Fruit fly (Drosophila melanogaster) whole organism, embryonic: Measurements from ENCODE around the gene Or69a.
A peak's percentile ranks its signal among the peaks of the same experiment; 100 is the strongest.

Source experiments
- Adf1 ChIP-seq: fragments of 200-800 bp; sonication (Bioruptor generic); IDR thresholded peaks from 2 replicates; pipeline ENCODE4 v1.3.6; 2022; ENCODE audit warnings: missing biosample characterization, missing genetic modification characterization
- Aef1 ChIP-seq: fragments of 200-800 bp; sonication (Bioruptor generic); IDR thresholded peaks from 3 replicates; pipeline ENCODE4 v1.3.6; 2022; ENCODE audit warnings: missing biosample characterization, missing genetic modification characterization
- Atf3 ChIP-seq: fragments of 200-800 bp; sonication (Bioruptor generic); optimal IDR thresholded peaks from 3 replicates; lab custom pipeline; 2016; ENCODE audit warnings: missing biosample characterization, missing genetic modification characterization
- Bdp1 ChIP-seq: fragments of 200-800 bp; sonication (Bioruptor generic); optimal IDR thresholded peaks from 3 replicates; lab custom pipeline; 2016; ENCODE audit warnings: missing biosample characterization, missing genetic modification characterization
- Bgb ChIP-seq: fragments of 200-800 bp; sonication (Bioruptor generic); IDR thresholded peaks from 2 replicates; pipeline ENCODE4 v1.3.6; 2022; ENCODE audit warnings: missing biosample characterization, missing genetic modification characterization; ENCODE audit not compliant: partially characterized antibody
- CG11398 ChIP-seq: fragments of 200-800 bp; sonication (Bioruptor generic); optimal IDR thresholded peaks from 2 replicates; lab custom pipeline; 2016; ENCODE audit warnings: missing biosample characterization, missing genetic modification characterization
- CG12155 ChIP-seq: fragments of 200-800 bp; sonication (Bioruptor generic); optimal IDR thresholded peaks from 3 replicates; lab custom pipeline; 2016; ENCODE audit warnings: missing biosample characterization, missing genetic modification characterization
- CG13424 ChIP-seq: fragments of 200-800 bp; sonication (Bioruptor generic); optimal IDR thresholded peaks from 2 replicates; lab custom pipeline; 2019; ENCODE audit warnings: missing biosample characterization, mild to moderate bottlenecking, missing genetic modification characterization, moderate library complexity
- CG13624 ChIP-seq: fragments of 200-800 bp; sonication (Bioruptor generic); optimal IDR thresholded peaks from 2 replicates; lab custom pipeline; 2016; ENCODE audit warnings: missing biosample characterization, missing genetic modification characterization
- CG14050 ChIP-seq: fragments of 200-800 bp; sonication (Bioruptor generic); IDR thresholded peaks from 3 replicates; pipeline ENCODE4 v1.3.6; 2022; ENCODE audit warnings: missing biosample characterization, missing genetic modification characterization
- CG15601 ChIP-seq: fragments of 200-800 bp; sonication (Bioruptor generic); optimal IDR thresholded peaks from 3 replicates; lab custom pipeline; 2019; ENCODE audit warnings: missing biosample characterization, mild to moderate bottlenecking, missing genetic modification characterization, moderate library complexity
- CG17829 ChIP-seq: fragments of 200-800 bp; optimal IDR thresholded peaks from 2 replicates; lab custom pipeline; 2019; ENCODE audit warnings: missing biosample characterization, mild to moderate bottlenecking, missing genetic modification characterization, moderate library complexity
- CG1832 ChIP-seq: fragments of 200-800 bp; sonication (Bioruptor generic); optimal IDR thresholded peaks from 2 replicates; lab custom pipeline; 2017; ENCODE audit warnings: missing biosample characterization, mild to moderate bottlenecking, missing genetic modification characterization, inconsistent platforms
- CG18599 ChIP-seq: fragments of 200-800 bp; sonication (Bioruptor generic); optimal IDR thresholded peaks from 3 replicates; lab custom pipeline; 2017; ENCODE audit warnings: missing biosample characterization, missing genetic modification characterization, mild to moderate bottlenecking, moderate library complexity, missing genetic modification reagents
- CG18764 ChIP-seq: fragments of 200-800 bp; sonication (Bioruptor generic); optimal IDR thresholded peaks from 3 replicates; lab custom pipeline; 2016; ENCODE audit warnings: missing biosample characterization, missing genetic modification characterization
- CG30403 ChIP-seq: fragments of 200-800 bp; sonication (Bioruptor generic); optimal IDR thresholded peaks from 3 replicates; lab custom pipeline; 2016; ENCODE audit warnings: missing biosample characterization, missing genetic modification characterization
- CG4328 ChIP-seq: fragments of 200-800 bp; sonication (Bioruptor generic); optimal IDR thresholded peaks from 3 replicates; lab custom pipeline; 2017; ENCODE audit warnings: missing biosample characterization, missing genetic modification reagents, missing genetic modification characterization
- CG4854 ChIP-seq: fragments of 200-800 bp; sonication (Bioruptor generic); optimal IDR thresholded peaks from 2 replicates; lab custom pipeline; 2016; ENCODE audit warnings: missing biosample characterization, missing genetic modification characterization, inconsistent platforms
- CG6689 ChIP-seq: fragments of 200-800 bp; sonication (Bioruptor generic); IDR thresholded peaks from 2 replicates; pipeline ENCODE4 v1.3.6; 2022; ENCODE audit warnings: missing biosample characterization, missing genetic modification characterization
- CG7556 ChIP-seq: fragments of 200-800 bp; sonication (Bioruptor generic); optimal IDR thresholded peaks from 2 replicates; lab custom pipeline; 2017; ENCODE audit warnings: missing biosample characterization, mild to moderate bottlenecking, missing genetic modification characterization
- CG7928 ChIP-seq: fragments of 200-800 bp; sonication (Bioruptor generic); optimal IDR thresholded peaks from 2 replicates; lab custom pipeline; 2017; ENCODE audit warnings: missing biosample characterization, mild to moderate bottlenecking, missing genetic modification characterization
- CG8089 ChIP-seq: fragments of 200-800 bp; sonication (Bioruptor generic); optimal IDR thresholded peaks from 3 replicates; lab custom pipeline; 2016; ENCODE audit warnings: missing biosample characterization, missing genetic modification characterization
- CHES-1-like ChIP-seq: fragments of 200-800 bp; sonication (Bioruptor generic); optimal IDR thresholded peaks from 2 replicates; lab custom pipeline; 2016; ENCODE audit warnings: missing biosample characterization, missing genetic modification characterization
- D19A ChIP-seq: fragments of 200-800 bp; optimal IDR thresholded peaks from 3 replicates; lab custom pipeline; 2019; ENCODE audit warnings: missing biosample characterization, mild to moderate bottlenecking, missing genetic modification characterization, moderate library complexity
- D19B ChIP-seq: fragments of 200-800 bp; sonication (Bioruptor generic); optimal IDR thresholded peaks from 2 replicates; lab custom pipeline; 2017; ENCODE audit warnings: missing biosample characterization, mild to moderate bottlenecking, missing genetic modification characterization
- Dek ChIP-seq: fragments of 200-800 bp; sonication (Bioruptor generic); optimal IDR thresholded peaks from 3 replicates; lab custom pipeline; 2019; ENCODE audit warnings: missing biosample characterization, mild to moderate bottlenecking, missing genetic modification characterization, moderate library complexity
- Dp ChIP-seq: fragments of 200-800 bp; sonication (Bioruptor generic); optimal IDR thresholded peaks from 2 replicates; lab custom pipeline; 2018; ENCODE audit warnings: missing biosample characterization, mild to moderate bottlenecking, missing genetic modification characterization, moderate library complexity
- Gug ChIP-seq: fragments of 200-800 bp; sonication (Bioruptor generic); IDR thresholded peaks from 4 replicates; pipeline ENCODE4 v1.3.6; 2022; ENCODE audit warnings: missing biosample characterization, missing genetic modification characterization
- H2.0 ChIP-seq: fragments of 200-800 bp; sonication (Bioruptor generic); IDR thresholded peaks from 2 replicates; pipeline ENCODE4 v1.3.6; 2022; ENCODE audit warnings: missing biosample characterization, missing genetic modification characterization
- MBD-R2 ChIP-seq: fragments of 200-800 bp; sonication (Bioruptor generic); IDR thresholded peaks from 2 replicates; pipeline ENCODE4 v1.3.6; 2022; ENCODE audit warnings: missing biosample characterization, missing genetic modification characterization
- Med ChIP-seq: fragments of 200-800 bp; sonication (Bioruptor generic); peaks from one replicate; lab custom pipeline; 2016; ENCODE audit warnings: missing biosample characterization, missing genetic modification characterization, mild to moderate bottlenecking, inconsistent platforms, moderate library complexity
- Mrtf ChIP-seq: fragments of 200-800 bp; sonication (Bioruptor generic); IDR thresholded peaks from 3 replicates; pipeline ENCODE4 v1.3.6; 2022; ENCODE audit warnings: missing biosample characterization, missing genetic modification characterization
- PHDP ChIP-seq: fragments of 200-800 bp; sonication (Bioruptor generic); optimal IDR thresholded peaks from 3 replicates; lab custom pipeline; 2018; ENCODE audit warnings: missing biosample characterization, mild to moderate bottlenecking, missing genetic modification characterization, moderate library complexity
- Sox100B ChIP-seq: fragments of 200-800 bp; sonication (Bioruptor generic); optimal IDR thresholded peaks from 3 replicates; lab custom pipeline; 2018; ENCODE audit warnings: missing biosample characterization, mild to moderate bottlenecking, missing genetic modification characterization
- Taf1 ChIP-seq: fragments of 200-800 bp; sonication (Bioruptor generic); IDR thresholded peaks from 2 replicates; pipeline ENCODE4 v1.3.6; 2022; ENCODE audit warnings: missing biosample characterization, missing genetic modification characterization
- Trl ChIP-seq, 3 experiments: fragments of >200 bp in 2 of 3; fragments of 200-800 bp in 1 of 3; sonication (Bioruptor generic) in 1 of 3; optimal IDR thresholded peaks; 2 replicates in 1 of 3; 3 replicates in 2 of 3; lab custom pipeline; 2016 to 2017; ENCODE audit warnings: missing biosample characterization in 1 of 3, missing genetic modification characterization in 1 of 3
- al ChIP-seq: fragments of 200-800 bp; sonication (Bioruptor generic); IDR thresholded peaks from 2 replicates; pipeline ENCODE4 v1.3.6; 2022; ENCODE audit warnings: missing biosample characterization, missing genetic modification characterization
- crp ChIP-seq, 2 experiments: fragments of 200-800 bp; sonication (Bioruptor generic); optimal IDR thresholded peaks; 2 replicates in 1 of 2; 3 replicates in 1 of 2; lab custom pipeline; 2017; ENCODE audit warnings: missing biosample characterization in 2 of 2, missing genetic modification characterization in 2 of 2, mild to moderate bottlenecking in 1 of 2, moderate library complexity in 1 of 2
- disco-r ChIP-seq: fragments of 200-800 bp; sonication (Bioruptor generic); optimal IDR thresholded peaks from 2 replicates; lab custom pipeline; 2016; ENCODE audit warnings: missing biosample characterization, missing genetic modification characterization
- hb ChIP-seq: fragments of 200-800 bp; sonication (Bioruptor generic); IDR thresholded peaks from 3 replicates; pipeline ENCODE4 v1.3.6; 2022; ENCODE audit warnings: missing biosample characterization, missing genetic modification characterization; ENCODE audit not compliant: partially characterized antibody
- hkb ChIP-seq, 2 experiments: fragments of 200-800 bp in 1 of 2; fragments of >200 bp in 1 of 2; sonication (Bioruptor generic) in 1 of 2; IDR thresholded peaks in 1 of 2; optimal IDR thresholded peaks in 1 of 2; 2 replicates each; pipeline versions ENCODE4 v1.3.6 to Lab custom; 2017 to 2022; ENCODE audit warnings: missing biosample characterization in 1 of 2, missing genetic modification characterization in 1 of 2
- kni ChIP-seq: fragments of 200-800 bp; sonication (Bioruptor generic); optimal IDR thresholded peaks from 3 replicates; lab custom pipeline; 2017; ENCODE audit warnings: mild to moderate bottlenecking, missing biosample characterization, missing genetic modification reagents, missing genetic modification characterization
- mam ChIP-seq: fragments of 200-800 bp; sonication (Bioruptor generic); optimal IDR thresholded peaks from 3 replicates; lab custom pipeline; 2016; ENCODE audit warnings: missing biosample characterization, missing genetic modification characterization
- nau ChIP-seq: fragments of 200-800 bp; sonication (Bioruptor generic); optimal IDR thresholded peaks from 3 replicates; lab custom pipeline; 2017; ENCODE audit warnings: missing biosample characterization, mild to moderate bottlenecking, missing genetic modification characterization, missing genetic modification reagents
- nmo ChIP-seq: fragments of 200-800 bp; sonication (Bioruptor generic); optimal IDR thresholded peaks from 2 replicates; lab custom pipeline; 2018; ENCODE audit warnings: missing biosample characterization, mild to moderate bottlenecking, missing genetic modification characterization, moderate library complexity
- row ChIP-seq: fragments of 200-800 bp; sonication (Bioruptor generic); IDR thresholded peaks from 3 replicates; pipeline ENCODE4 v1.3.6; 2022; ENCODE audit warnings: missing biosample characterization, missing genetic modification characterization
- run ChIP-seq: fragments of 200-800 bp; sonication (Bioruptor generic); optimal IDR thresholded peaks from 3 replicates; lab custom pipeline; 2018; ENCODE audit warnings: missing biosample characterization, mild to moderate bottlenecking, missing genetic modification characterization
- unpg ChIP-seq: fragments of 200-800 bp; sonication (Bioruptor generic); optimal IDR thresholded peaks from 3 replicates; lab custom pipeline; 2018; ENCODE audit warnings: missing biosample characterization, mild to moderate bottlenecking, missing genetic modification characterization, moderate library complexity
- vfl ChIP-seq: fragments of 200-800 bp; sonication (Bioruptor generic); optimal IDR thresholded peaks from 2 replicates; lab custom pipeline; 2016; ENCODE audit warnings: missing biosample characterization, missing genetic modification characterization

The Or69a gene

dm6 chr3L:13006490-13006889, 39.0 kb upstream of the Or69a start, which contains the start of gene CG11263 (continued):
- peak; percentile 29 for TF ChIP-seq Atf3 (GFP tag; lab: Kevin White, UChicago)
- peak; percentile 21 for TF ChIP-seq CG15601 (tag; lab: Kevin White, UChicago)
- TF ChIP-seq Aef1 (GFP tag; lab: Robert Waterston, UW), result peak; percentile 29; the same call in 1 of the 3 replicates
- TF ChIP-seq CHES-1-like, result peak; percentile 45
- TF ChIP-seq CG7928, result no peak
- TF ChIP-seq H2.0 (GFP tag; lab: Robert Waterston, UW), result peak; percentile 36; the same call in 1 of the 2 replicates
- TF ChIP-seq disco-r (GFP tag; lab: Kevin White, UChicago), result no peak
- TF ChIP-seq CG13424, result no peak
- TF ChIP-seq Adf1, result no peak
- no peak for TF ChIP-seq nau (GFP tag; lab: Kevin White, UChicago)
- TF ChIP-seq CG8089, result peak; percentile 24
- peak; percentile 46 for TF ChIP-seq nmo (GFP tag; lab: Kevin White, UChicago)
- no peak for TF ChIP-seq CG14050 (GFP tag; lab: Robert Waterston, UW)
- TF ChIP-seq D19A (tag; lab: Kevin White, UChicago), result peak; percentile 44
- peak; percentile 94 for TF ChIP-seq Med (GFP tag; lab: Kevin White, UChicago)
- peak; percentile 65 for TF ChIP-seq CG13624 (GFP tag; lab: Kevin White, UChicago)
- TF ChIP-seq CG4328 (GFP tag; lab: Kevin White, UChicago), result no peak
- peak; percentile 50 for TF ChIP-seq CG4854 (GFP tag; lab: Kevin White, UChicago)
- TF ChIP-seq D19B, result peak; percentile 38
- TF ChIP-seq CG11398, result peak; percentile 14
- no peak for TF ChIP-seq Trl (optimal IDR thresholded peaks at IDR 0.05; lab: Kevin White, UChicago)
- peak; percentile 72 for TF ChIP-seq Trl (GFP tag; optimal IDR thresholded peaks at IDR 0.05; lab: Kevin White, UChicago)
- TF ChIP-seq run (tag; lab: Kevin White, UChicago), result no peak
- TF ChIP-seq Bgb, result peak; percentile 89
- TF ChIP-seq Gug (GFP tag; lab: Robert Waterston, UW), result peak; percentile 53; the same call in 1 of the 4 replicates
- TF ChIP-seq unpg, result peak; percentile 46
- TF ChIP-seq vfl, result peak; percentile 21
- peak; percentile 83 for TF ChIP-seq hb (GFP tag; lab: Robert Waterston, UW)
- peak; percentile 22; the same call in 1 of the 2 replicates for TF ChIP-seq al (GFP tag; lab: Robert Waterston, UW)
- TF ChIP-seq kni, result no peak
- TF ChIP-seq CG1832 (GFP tag; lab: Kevin White, UChicago), result no peak
- TF ChIP-seq Taf1 (GFP tag; lab: Robert Waterston, UW), result peak; percentile 54; the same call in 1 of the 2 replicates
- TF ChIP-seq Sox100B, result no peak
- TF ChIP-seq CG18599, result no peak
- no peak for TF ChIP-seq CG7556 (GFP tag; lab: Kevin White, UChicago)
- peak; percentile 21 for TF ChIP-seq CG17829 (tag; lab: Kevin White, UChicago)
- TF ChIP-seq Dp, result peak; percentile 63
- peak; percentile 71 for TF ChIP-seq mam (GFP tag; lab: Kevin White, UChicago)
- TF ChIP-seq Bdp1 (GFP tag; lab: Kevin White, UChicago), result no peak
- TF ChIP-seq CG12155 (GFP tag; lab: Kevin White, UChicago), result peak; percentile 37
- TF ChIP-seq CG6689, result 0 out of 2 replicates have a peak, but pooled peaks have one; percentile 29
- peak; percentile 64; the same call in 1 of the 2 replicates for TF ChIP-seq MBD-R2
- TF ChIP-seq crp (GFP tag; optimal IDR thresholded peaks at IDR 0.05; lab: Kevin White, UChicago), result peak in 1 of 2 experiments; percentile 49
- TF ChIP-seq CG18764 (GFP tag; lab: Kevin White, UChicago), result peak; percentile 45
- TF ChIP-seq row (GFP tag; lab: Robert Waterston, UW), result peak; percentile 62
- TF ChIP-seq Dek (tag; lab: Kevin White, UChicago), result peak; percentile 38
- TF ChIP-seq PHDP, result peak; percentile 45
- peak; percentile 70 for TF ChIP-seq CG30403
- no peak for TF ChIP-seq hkb (optimal IDR thresholded peaks at IDR 0.05; lab: Kevin White, UChicago)
- TF ChIP-seq hkb (GFP tag; IDR thresholded peaks at IDR 0.05; lab: Robert Waterston, UW), result peak; percentile 49; the same call in 1 of the 2 replicates
- TF ChIP-seq Mrtf (GFP tag; lab: Robert Waterston, UW), result no peak; the same call in 2 of the 3 replicates
